Worm (Caenorhabditis elegans): ENCODE results near the gene amdh-1.

The amdh-1 gene

DNA sequence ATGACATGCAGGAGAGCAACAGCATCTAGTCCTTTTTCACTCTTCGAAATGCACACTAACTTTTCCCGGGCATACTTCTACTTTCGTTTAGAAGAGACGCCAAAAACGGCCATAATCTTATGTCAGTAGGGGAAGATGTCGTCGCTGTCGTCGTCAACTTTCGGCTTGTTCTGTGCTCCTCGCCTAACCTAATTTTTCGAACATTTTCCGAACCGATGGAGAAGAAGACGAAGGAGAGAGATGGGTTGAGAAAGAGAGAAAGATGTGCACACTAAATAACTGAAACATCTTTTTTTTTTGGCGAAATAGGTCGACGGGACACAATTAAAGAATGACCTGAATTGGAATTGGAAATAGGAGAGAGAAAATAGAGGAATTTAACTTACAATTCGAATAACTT lies 58.7 kb downstream of the amdh-1 start:
- peak in 1 of 3 experiments; percentile 16 for TF ChIP-seq lin-35 (GFP tag; optimal IDR thresholded peaks at IDR 0.05)
- no peak for TF ChIP-seq F33H1.4 (GFP tag; IDR thresholded peaks at IDR 0.05)

DNA sequence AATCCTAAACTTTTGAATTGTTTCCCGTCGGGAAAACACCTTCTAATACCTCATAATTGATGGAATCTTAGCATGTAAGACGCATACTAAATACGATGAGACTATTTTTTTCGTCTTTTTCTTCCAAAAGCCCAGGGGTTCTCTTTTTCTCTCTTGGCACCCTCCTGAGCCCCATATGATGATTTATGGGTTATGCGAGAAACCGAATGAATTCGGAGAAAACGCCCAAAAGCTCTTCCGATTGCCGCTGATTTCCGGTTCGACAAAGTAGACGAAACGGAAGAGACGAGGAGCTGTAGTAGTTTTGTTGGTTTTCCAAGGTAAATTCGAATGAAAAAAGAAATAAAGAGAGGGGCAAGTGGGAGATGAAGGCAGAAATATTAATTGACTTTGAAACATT lies 59.8 kb downstream of the amdh-1 start:
- no peak for TF ChIP-seq rcor-1 (GFP tag; IDR thresholded peaks at IDR 0.05)
- TF ChIP-seq lin-35 (GFP tag; optimal IDR thresholded peaks at IDR 0.05): no peak
- no peak for TF ChIP-seq ceh-27 (GFP tag; optimal IDR thresholded peaks at IDR 0.05)
- TF ChIP-seq ekl-4 (GFP tag; IDR thresholded peaks at IDR 0.05): no peak
- no peak for TF ChIP-seq repo-1 (tag; optimal IDR thresholded peaks at IDR 0.05)
- no peak for TF ChIP-seq K11D2.4 (GFP tag; IDR thresholded peaks at IDR 0.05)
- TF ChIP-seq dox-1 (GFP tag; IDR thresholded peaks at IDR 0.05): no peak
- TF ChIP-seq lsl-1 (GFP tag; optimal IDR thresholded peaks at IDR 0.05): no peak
- TF ChIP-seq attf-5 (GFP tag; optimal IDR thresholded peaks at IDR 0.05): no peak
- no peak for TF ChIP-seq egl-18 (GFP tag; IDR thresholded peaks at IDR 0.05)
- no peak for TF ChIP-seq lin-54 (GFP tag; optimal IDR thresholded peaks at IDR 0.05)
- TF ChIP-seq ztf-18 (tag; optimal IDR thresholded peaks at IDR 0.05): no peak
- TF ChIP-seq unc-62 (GFP tag; optimal IDR thresholded peaks at IDR 0.05): no peak
- no peak for TF ChIP-seq B0261.1 (tag; optimal IDR thresholded peaks at IDR 0.05)
- no peak for TF ChIP-seq tbx-9 (tag; optimal IDR thresholded peaks at IDR 0.05; ENCODE audit: borderline replicate concordance)
- no peak for TF ChIP-seq C17E4.6 (GFP tag; IDR thresholded peaks at IDR 0.05)
- TF ChIP-seq aptf-2 (GFP tag; conservative IDR thresholded peaks at IDR 0.05): no peak

DNA sequence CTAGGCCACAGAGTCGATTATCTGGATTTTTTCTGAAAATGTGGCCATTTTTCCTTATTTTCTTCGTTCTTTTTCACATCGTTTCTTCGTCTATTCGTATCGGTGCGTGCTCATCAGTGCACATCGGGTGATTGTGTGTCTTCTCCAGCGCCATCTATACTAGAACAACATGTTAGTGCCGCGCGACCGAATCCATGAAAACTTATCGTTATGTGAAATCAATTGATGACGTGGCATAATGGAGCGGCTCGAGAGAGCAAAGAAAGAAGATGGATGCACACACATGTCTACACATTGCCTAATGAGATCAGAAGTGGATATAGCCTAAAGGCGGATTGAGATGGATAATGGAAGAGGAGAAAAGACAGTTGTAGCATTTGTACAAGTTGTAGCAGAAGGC lies 60.6 kb downstream of the amdh-1 start:
- no peak for TF ChIP-seq hsf-1 (GFP tag; IDR thresholded peaks at IDR 0.05)
- no peak for TF ChIP-seq Y53G8AR.9 (GFP tag; conservative IDR thresholded peaks at IDR 0.05)
- no peak for TF ChIP-seq nhr-80 (tag; optimal IDR thresholded peaks at IDR 0.05)
- TF ChIP-seq Y56A3A.18 (GFP tag; IDR thresholded peaks at IDR 0.05): no peak
- TF ChIP-seq Y53F4B.3 (GFP tag; IDR thresholded peaks at IDR 0.05): no peak
- TF ChIP-seq lsl-1 (GFP tag; optimal IDR thresholded peaks at IDR 0.05): no peak
- no peak for TF ChIP-seq attf-6 (GFP tag; IDR thresholded peaks at IDR 0.05)
- TF ChIP-seq attf-5 (GFP tag; optimal IDR thresholded peaks at IDR 0.05): no peak
- TF ChIP-seq nfya-1 (tag; optimal IDR thresholded peaks at IDR 0.05; ENCODE audit: borderline replicate concordance, insufficient read depth): no peak
- TF ChIP-seq ceh-100 (GFP tag; IDR thresholded peaks at IDR 0.05): no peak
- no peak for TF ChIP-seq egl-44 (GFP tag; IDR thresholded peaks at IDR 0.05)
- no peak for TF ChIP-seq mel-28 (tag; optimal IDR thresholded peaks at IDR 0.05; ENCODE audit: borderline replicate concordance)
- TF ChIP-seq ceh-79 (tag; optimal IDR thresholded peaks at IDR 0.05): no peak
- no peak for TF ChIP-seq Y67H2A.10 (GFP tag; conservative IDR thresholded peaks at IDR 0.05)
- TF ChIP-seq F49E8.2 (tag; optimal IDR thresholded peaks at IDR 0.05; ENCODE audit: insufficient read depth): no peak
- no peak for TF ChIP-seq hrde-1 (tag; optimal IDR thresholded peaks at IDR 0.05; ENCODE audit: borderline replicate concordance)
- no peak for TF ChIP-seq hmg-20 (GFP tag; IDR thresholded peaks at IDR 0.05)
- no peak for TF ChIP-seq egl-18 (GFP tag; IDR thresholded peaks at IDR 0.05)
- TF ChIP-seq F52B5.7 (tag; optimal IDR thresholded peaks at IDR 0.05): no peak
- TF ChIP-seq ztf-18 (tag; optimal IDR thresholded peaks at IDR 0.05): no peak

DNA sequence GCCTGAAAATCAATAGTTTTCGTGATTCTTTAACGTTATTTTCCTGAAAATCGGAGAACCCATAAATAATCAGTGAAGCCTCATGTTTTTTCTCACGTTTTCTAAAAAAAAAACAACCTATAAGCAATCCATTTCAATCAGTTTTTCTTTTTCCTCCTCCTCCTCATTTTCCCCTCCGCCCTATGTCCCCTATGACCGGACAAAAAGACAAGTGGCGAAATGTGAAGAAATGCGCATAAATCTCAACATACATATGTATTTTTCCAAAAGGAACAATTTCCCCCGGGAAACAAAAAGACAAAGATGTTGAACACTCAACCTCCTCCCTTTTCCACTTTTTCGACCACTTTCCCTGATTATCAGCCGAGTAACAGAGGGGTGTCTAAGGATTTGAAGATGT lies 63.9 kb downstream of the amdh-1 start:
- no peak for TF ChIP-seq mcd-1 (GFP tag; IDR thresholded peaks at IDR 0.05)
